Worm (Caenorhabditis elegans): ENCODE data around the gene srh-243.

- TF ChIP-seq him-1 (tag; optimal IDR thresholded peaks at IDR 0.05) = no peak
- TF ChIP-seq dao-5 (tag; optimal IDR thresholded peaks at IDR 0.05) = no peak
- no peak for TF ChIP-seq W03F9.2 (tag; optimal IDR thresholded peaks at IDR 0.05)
These were observed 33.0 kb downstream of the srh-243 start, which contains the start of gene C31B8.7 for ce11 chrV:2903227-2903626.
